Worm (Caenorhabditis elegans) whole organism, L1 larva: ENCODE data around the gene mlt-3.

ENCODE experiments used
- C04F5.9 ChIP-seq: sonication (generic microtip); optimal IDR thresholded peaks from 2 replicates; lab custom pipeline; 2016; ENCODE audit warnings: missing genetic modification characterization, missing compliant biosample characterization
- F16B12.6 ChIP-seq: fragments of 150-350 bp; optimal IDR thresholded peaks from 2 replicates; lab custom pipeline; 2014; ENCODE audit warnings: missing biosample characterization, missing genetic modification characterization
- aha-1 ChIP-seq: fragments of 150-350 bp; optimal IDR thresholded peaks from 2 replicates; lab custom pipeline; 2014; ENCODE audit warnings: missing biosample characterization, missing genetic modification characterization
- blmp-1 ChIP-seq: fragments of 150-350 bp; optimal IDR thresholded peaks from 2 replicates; lab custom pipeline; 2014; ENCODE audit warnings: missing biosample characterization, missing genetic modification characterization
- ceh-8 ChIP-seq: fragments of 200-800 bp; sonication (Bioruptor generic); optimal IDR thresholded peaks from 2 replicates; lab custom pipeline; 2018; ENCODE audit warnings: mild to moderate bottlenecking, missing genetic modification characterization, moderate library complexity, missing compliant biosample characterization
- ceh-82 ChIP-seq, 3 experiments: fragments of 150-350 bp in 1 of 3; sonication (generic microtip) in 2 of 3; optimal IDR thresholded peaks; 2 replicates each; lab custom pipeline; 2014 to 2017; ENCODE audit warnings: missing biosample characterization in 3 of 3, missing genetic modification characterization in 3 of 3
- efl-1 ChIP-seq, 4 experiments: fragments of 150-350 bp; optimal IDR thresholded peaks in 3 of 4; peaks in 1 of 4; 1 replicate in 1 of 4; 2 replicates in 3 of 4; lab custom pipeline; 2014; ENCODE audit warnings: missing biosample characterization in 2 of 4, missing genetic modification characterization in 2 of 4, missing genetic modification reagents in 2 of 4
- efl-3 ChIP-seq: fragments of 200-800 bp; sonication (Bioruptor generic); optimal IDR thresholded peaks from 2 replicates; lab custom pipeline; 2018; ENCODE audit warnings: mild to moderate bottlenecking, missing genetic modification characterization, missing compliant biosample characterization
- elt-3 ChIP-seq, 6 experiments: fragments of 150-350 bp in 1 of 6; sonication (generic microtip); optimal IDR thresholded peaks; 2 replicates each; lab custom pipeline; 2017 to 2018; ENCODE audit warnings: missing biosample characterization in 6 of 6, missing genetic modification characterization in 6 of 6, inconsistent platforms in 1 of 6
- fkh-8 ChIP-seq: sonication (generic microtip); optimal IDR thresholded peaks from 2 replicates; lab custom pipeline; 2016; ENCODE audit warnings: mild to moderate bottlenecking, missing genetic modification characterization, missing compliant biosample characterization
- fos-1 ChIP-seq: fragments of 150-350 bp; optimal IDR thresholded peaks from 2 replicates; lab custom pipeline; 2014; ENCODE audit warnings: missing biosample characterization, missing genetic modification characterization
- isw-1 ChIP-seq: fragments of 200-800 bp; sonication (Bioruptor generic); IDR thresholded peaks from 2 replicates; pipeline ENCODE4 v1.3.6; 2022; ENCODE audit warnings: missing genetic modification characterization, missing compliant biosample characterization
- jun-1 ChIP-seq: fragments of 150-350 bp; optimal IDR thresholded peaks from 2 replicates; lab custom pipeline; 2014; ENCODE audit warnings: missing biosample characterization, missing genetic modification reagents, missing genetic modification characterization
- lin-15B ChIP-seq: fragments of 150-350 bp; sonication (generic microtip); optimal IDR thresholded peaks from 3 replicates; lab custom pipeline; 2014; ENCODE audit warnings: missing biosample characterization, missing genetic modification characterization
- lin-35 ChIP-seq, 2 experiments: fragments of 150-350 bp; optimal IDR thresholded peaks; 2 replicates each; lab custom pipeline; 2014; ENCODE audit warnings: missing biosample characterization in 2 of 2, missing genetic modification characterization in 2 of 2, missing genetic modification reagents in 2 of 2
- lir-3 ChIP-seq: sonication (generic microtip); optimal IDR thresholded peaks from 2 replicates; lab custom pipeline; 2016; ENCODE audit warnings: mild to moderate bottlenecking, missing genetic modification characterization, moderate library complexity, missing compliant biosample characterization; ENCODE audit not compliant: poor library complexity
- mab-9 ChIP-seq: fragments of 200-800 bp; sonication (Bioruptor generic); IDR thresholded peaks from 2 replicates; pipeline ENCODE4 v1.3.6; 2022; ENCODE audit warnings: missing genetic modification reagents, missing genetic modification characterization, missing compliant biosample characterization
- mdl-1 ChIP-seq, 2 experiments: fragments of 150-350 bp; optimal IDR thresholded peaks; 2 replicates each; lab custom pipeline; 2014 to 2017; ENCODE audit warnings: missing biosample characterization in 2 of 2, missing genetic modification characterization in 2 of 2, inconsistent platforms in 1 of 2
- mep-1 ChIP-seq: fragments of 150-350 bp; optimal IDR thresholded peaks from 2 replicates; lab custom pipeline; 2014; ENCODE audit warnings: missing biosample characterization, missing genetic modification characterization
- nhr-11 ChIP-seq: fragments of 150-350 bp; optimal IDR thresholded peaks from 2 replicates; lab custom pipeline; 2014; ENCODE audit warnings: missing biosample characterization, missing genetic modification characterization
- nhr-12 ChIP-seq: sonication (generic microtip); optimal IDR thresholded peaks from 2 replicates; lab custom pipeline; 2017; ENCODE audit warnings: missing biosample characterization, missing genetic modification characterization
- nhr-19 ChIP-seq: fragments of 200-800 bp; sonication (Bioruptor generic); conservative IDR thresholded peaks from 2 replicates; pipeline ENCODE4 v1.3.6; 2022; ENCODE audit warnings: missing genetic modification characterization, missing compliant biosample characterization
- nhr-47 ChIP-seq: sonication (generic microtip); optimal IDR thresholded peaks from 2 replicates; lab custom pipeline; 2016; ENCODE audit warnings: mild to moderate bottlenecking, missing genetic modification characterization, moderate library complexity, missing compliant biosample characterization
- nhr-71 ChIP-seq: sonication (generic microtip); optimal IDR thresholded peaks from 2 replicates; lab custom pipeline; 2016; ENCODE audit warnings: mild to moderate bottlenecking, missing genetic modification characterization, moderate library complexity, missing compliant biosample characterization
- nhr-76 ChIP-seq: sonication (generic microtip); optimal IDR thresholded peaks from 2 replicates; lab custom pipeline; 2017; ENCODE audit warnings: missing biosample characterization, missing genetic modification characterization
- nhr-85 ChIP-seq: sonication (generic microtip); peaks from one replicate; lab custom pipeline; 2016; ENCODE audit warnings: missing genetic modification characterization, inconsistent platforms, missing compliant biosample characterization
- nhr-90 ChIP-seq: sonication (generic microtip); optimal IDR thresholded peaks from 2 replicates; lab custom pipeline; 2016; ENCODE audit warnings: mild to moderate bottlenecking, missing genetic modification characterization, missing compliant biosample characterization; ENCODE audit not compliant: poor library complexity
- pag-3 ChIP-seq: sonication (generic microtip); optimal IDR thresholded peaks from 2 replicates; lab custom pipeline; 2017; ENCODE audit warnings: missing genetic modification characterization, mild to moderate bottlenecking, missing compliant biosample characterization, antibody characterized with exemption, borderline replicate concordance; ENCODE audit not compliant: insufficient read depth
- pax-3 ChIP-seq: fragments of 200-800 bp; sonication (Bioruptor generic); optimal IDR thresholded peaks from 2 replicates; lab custom pipeline; 2018; ENCODE audit warnings: mild to moderate bottlenecking, missing genetic modification characterization, moderate library complexity, missing compliant biosample characterization
- rnt-1 ChIP-seq: sonication (generic microtip); optimal IDR thresholded peaks from 2 replicates; lab custom pipeline; 2016; ENCODE audit warnings: mild to moderate bottlenecking, missing genetic modification characterization, moderate library complexity, missing compliant biosample characterization
- skn-1 ChIP-seq: fragments of 150-350 bp; optimal IDR thresholded peaks from 2 replicates; lab custom pipeline; 2014; ENCODE audit warnings: missing biosample characterization, missing genetic modification characterization
- unc-130 ChIP-seq: fragments of 150-350 bp; optimal IDR thresholded peaks from 2 replicates; lab custom pipeline; 2017; ENCODE audit warnings: missing biosample characterization, missing genetic modification characterization, inconsistent platforms
- unc-62 ChIP-seq: fragments of 150-350 bp; optimal IDR thresholded peaks from 2 replicates; lab custom pipeline; 2014; ENCODE audit warnings: missing biosample characterization, missing genetic modification reagents, missing genetic modification characterization
- zip-4 ChIP-seq: fragments of 200-800 bp; sonication (Bioruptor generic); optimal IDR thresholded peaks from 2 replicates; lab custom pipeline; 2018; ENCODE audit warnings: mild to moderate bottlenecking, missing genetic modification characterization, moderate library complexity, missing compliant biosample characterization
- ztf-4 ChIP-seq: fragments of 150-350 bp; optimal IDR thresholded peaks from 2 replicates; lab custom pipeline; 2014; ENCODE audit warnings: missing biosample characterization, missing genetic modification characterization

Gene mlt-3

ce11 chrIV:12229679-12230078, 2.8 kb upstream of the mlt-3 start, which contains the start of gene sre-18:
sre-18 (minus strand) TSS chrIV:12229779.
- TF ChIP-seq lin-15B (tag; lab: Kevin White, UChicago) (no peak), rnt-1 (no peak), unc-62 (GFP tag; lab: Kevin White, UChicago) (no peak), nhr-90 (no peak), nhr-11 (tag; lab: Kevin White, UChicago) (no peak), nhr-47 (no peak), nhr-19 (no peak), lin-35 (GFP tag; optimal IDR thresholded peaks at IDR 0.05; lab: Kevin White, UChicago) (no peak), efl-1 (optimal IDR thresholded peaks at IDR 0.05; lab: Kevin White, UChicago) (no peak), efl-1 (GFP tag; optimal IDR thresholded peaks at IDR 0.05 in 1 of 2; lab: Kevin White, UChicago) (no peak), ceh-82 (tag; optimal IDR thresholded peaks at IDR 0.05; lab: Kevin White, UChicago) (no peak), pax-3 (tag; lab: Kevin White, UChicago) (no peak), ztf-4 (tag; lab: Kevin White, UChicago) (no peak), nhr-12 (tag; lab: Kevin White, UChicago) (no peak), zip-4 (GFP tag; lab: Kevin White, UChicago) (no peak), C04F5.9 (tag; lab: Kevin White, UChicago) (no peak), aha-1 (tag; lab: Kevin White, UChicago) (no peak), nhr-76 (tag; lab: Kevin White, UChicago) (no peak)

- TF ChIP-seq mab-9 (GFP tag; lab: Robert Waterston, UW) = no peak
- TF ChIP-seq isw-1 (GFP tag; lab: Robert Waterston, UW) = no peak
- TF ChIP-seq skn-1 (tag; lab: Kevin White, UChicago) = no peak
- TF ChIP-seq pag-3 (tag; lab: Kevin White, UChicago) = no peak
- TF ChIP-seq ceh-8 = no peak
- no peak for TF ChIP-seq ztf-4 (tag; lab: Kevin White, UChicago)
- no peak for TF ChIP-seq nhr-19
- no peak for TF ChIP-seq fos-1 (tag; lab: Kevin White, UChicago)
- TF ChIP-seq F16B12.6 (tag; lab: Kevin White, UChicago) = no peak
- no peak for TF ChIP-seq mep-1
- TF ChIP-seq unc-130 (tag; lab: Kevin White, UChicago) = no peak
- no peak for TF ChIP-seq mdl-1 (tag; optimal IDR thresholded peaks at IDR 0.05; lab: Kevin White, UChicago)
- no peak for TF ChIP-seq nhr-71 (tag; lab: Kevin White, UChicago)
- TF ChIP-seq nhr-12 (tag; lab: Kevin White, UChicago) = no peak
- no peak for TF ChIP-seq lin-15B (tag; lab: Kevin White, UChicago)
- TF ChIP-seq lir-3 (tag; lab: Kevin White, UChicago) = no peak
- no peak for TF ChIP-seq C04F5.9 (tag; lab: Kevin White, UChicago)
- no peak for TF ChIP-seq jun-1 (tag; lab: Kevin White, UChicago)
- no peak for TF ChIP-seq rnt-1
- TF ChIP-seq nhr-76 (tag; lab: Kevin White, UChicago) = no peak
Observed at ce11 chrIV:12219309-12219708, 7.6 kb downstream of the mlt-3 start, which contains the start of gene F35G2.5. F35G2.5 (plus strand) TSS chrIV:12219609.

- TF ChIP-seq blmp-1 (peak; percentile 27), fkh-8 (tag; lab: Kevin White, UChicago) (no peak)
Observed at ce11 chrIV:12218253-12218652, 8.7 kb downstream of the mlt-3 start.

- TF ChIP-seq nhr-85 (tag; lab: Kevin White, UChicago) (peak; percentile 73), blmp-1 (peak; percentile 83), efl-3 (no peak), efl-1 (optimal IDR thresholded peaks at IDR 0.05; lab: Kevin White, UChicago) (no peak), efl-1 (GFP tag; optimal IDR thresholded peaks at IDR 0.05 in 1 of 2; lab: Kevin White, UChicago) (peak in 1 of 2 experiments; percentile 17), elt-3 (tag; optimal IDR thresholded peaks at IDR 0.05; lab: Kevin White, UChicago) (peak in 1 of 6 experiments; percentile 59), mep-1 (peak; percentile 3), lin-15B (tag; lab: Kevin White, UChicago) (no peak)
Observed at ce11 chrIV:12217142-12217541, 9.8 kb downstream of the mlt-3 start.
